Fruit fly (Drosophila melanogaster) whole organism, prepupa: ENCODE data around the gene CG6055.

Experiments used
- CG10669 ChIP-seq: fragments of 200-800 bp; sonication (Bioruptor generic); optimal IDR thresholded peaks from 3 replicates; lab custom pipeline; 2018; ENCODE audit warnings: missing biosample characterization, mild to moderate bottlenecking, missing genetic modification characterization, moderate library complexity
- CG3032 ChIP-seq: fragments of 200-800 bp; optimal IDR thresholded peaks from 2 replicates; lab custom pipeline; 2019; ENCODE audit warnings: missing biosample characterization, mild to moderate bottlenecking, missing genetic modification characterization, moderate library complexity
- CG3919 ChIP-seq: fragments of 200-800 bp; sonication (Bioruptor generic); optimal IDR thresholded peaks from 3 replicates; lab custom pipeline; 2016; ENCODE audit warnings: missing biosample characterization, missing genetic modification characterization
- CG4318 ChIP-seq: fragments of 200-800 bp; sonication (Bioruptor generic); optimal IDR thresholded peaks from 3 replicates; lab custom pipeline; 2017; ENCODE audit warnings: missing biosample characterization, mild to moderate bottlenecking, missing genetic modification characterization
- CG6163 ChIP-seq: fragments of 200-800 bp; sonication (Bioruptor generic); IDR thresholded peaks from 3 replicates; pipeline ENCODE4 v1.3.6; 2022; ENCODE audit warnings: missing biosample characterization, missing genetic modification characterization
- CG6276 ChIP-seq: fragments of 200-800 bp; sonication (Bioruptor generic); optimal IDR thresholded peaks from 2 replicates; lab custom pipeline; 2017; ENCODE audit warnings: missing biosample characterization, mild to moderate bottlenecking, missing genetic modification characterization
- Hr4 ChIP-seq: fragments of 200-800 bp; sonication (Bioruptor generic); optimal IDR thresholded peaks from 3 replicates; lab custom pipeline; 2016; ENCODE audit warnings: missing biosample characterization, missing genetic modification characterization
- Lpt ChIP-seq: fragments of 200-800 bp; sonication (Bioruptor generic); optimal IDR thresholded peaks from 3 replicates; lab custom pipeline; 2016; ENCODE audit warnings: missing biosample characterization, missing genetic modification characterization
- Met ChIP-seq: fragments of 200-800 bp; sonication (Bioruptor generic); optimal IDR thresholded peaks from 3 replicates; lab custom pipeline; 2016; ENCODE audit warnings: missing biosample characterization, missing genetic modification characterization
- Sox102F ChIP-seq: fragments of 200-800 bp; sonication (Bioruptor generic); optimal IDR thresholded peaks from 2 replicates; lab custom pipeline; 2016; ENCODE audit warnings: missing biosample characterization, mild to moderate bottlenecking, missing genetic modification characterization
- dsx ChIP-seq: fragments of 200-800 bp; optimal IDR thresholded peaks from 3 replicates; lab custom pipeline; 2019; ENCODE audit warnings: missing biosample characterization, mild to moderate bottlenecking, missing genetic modification characterization, moderate library complexity; ENCODE audit not compliant: poor library complexity, severe bottlenecking
- fd59A ChIP-seq: fragments of 200-800 bp; sonication (Bioruptor generic); optimal IDR thresholded peaks from 2 replicates; lab custom pipeline; 2017; ENCODE audit warnings: missing biosample characterization, mild to moderate bottlenecking, missing genetic modification characterization, missing genetic modification reagents
- net ChIP-seq: fragments of 200-800 bp; sonication (Bioruptor generic); optimal IDR thresholded peaks from 3 replicates; lab custom pipeline; 2016; ENCODE audit warnings: missing biosample characterization, missing genetic modification characterization
- topi ChIP-seq: fragments of 200-800 bp; sonication (Bioruptor generic); optimal IDR thresholded peaks from 3 replicates; lab custom pipeline; 2016; ENCODE audit warnings: missing biosample characterization, missing genetic modification characterization

DNA sequence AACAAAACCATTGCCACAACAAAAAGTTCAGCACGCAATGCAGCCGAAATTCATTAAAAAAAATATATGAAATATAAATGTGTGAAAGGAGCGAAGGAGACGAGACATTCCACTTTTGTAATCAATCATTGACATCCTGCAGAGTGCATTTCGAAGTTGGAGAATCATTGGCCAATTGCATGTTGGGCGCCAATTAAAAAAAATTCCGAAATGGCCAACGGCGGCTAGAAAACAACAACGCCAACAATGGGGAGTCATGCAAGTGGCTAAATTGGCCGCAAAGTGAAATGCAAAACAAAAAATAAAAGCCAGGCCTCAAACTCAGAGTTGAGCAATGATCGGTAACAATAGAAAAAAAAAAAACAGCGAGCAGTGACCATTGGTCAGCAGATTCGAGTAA, 42.1 kb downstream of the CG6055 start:
- no peak for TF ChIP-seq fd59A (GFP tag; lab: Kevin White, UChicago)
- no peak for TF ChIP-seq Sox102F (GFP tag; lab: Kevin White, UChicago)
- TF ChIP-seq CG3032 (tag; lab: Kevin White, UChicago), result no peak
- TF ChIP-seq Hr4, result no peak
- TF ChIP-seq topi, result no peak
- TF ChIP-seq CG4318, result no peak
- TF ChIP-seq dsx, result no peak
- TF ChIP-seq CG6163 (GFP tag; lab: Robert Waterston, UW), result no peak
- TF ChIP-seq CG6276 (GFP tag; lab: Kevin White, UChicago), result no peak
- TF ChIP-seq CG3919 (GFP tag; lab: Kevin White, UChicago), result no peak
- no peak for TF ChIP-seq CG10669 (GFP tag; lab: Kevin White, UChicago)
- no peak for TF ChIP-seq Lpt
- TF ChIP-seq Met (GFP tag; lab: Kevin White, UChicago), result no peak
- TF ChIP-seq net, result no peak
